Worm (Caenorhabditis elegans) whole organism, young adult: ENCODE measurements around the gene degl-1.

Source experiments
- B0261.1 ChIP-seq: sonication (generic microtip); optimal IDR thresholded peaks from 2 replicates; lab custom pipeline; 2016; ENCODE audit warnings: mild to moderate bottlenecking, missing genetic modification characterization, moderate library complexity, missing compliant biosample characterization
- C06A6.2 ChIP-seq: fragments of 200-800 bp; sonication (Bioruptor generic); conservative IDR thresholded peaks from 2 replicates; pipeline ENCODE4 v1.3.6; 2022; ENCODE audit warnings: missing genetic modification characterization, missing compliant biosample characterization
- D2030.7 ChIP-seq: fragments of 200-800 bp; sonication (Bioruptor generic); IDR thresholded peaks from 2 replicates; pipeline ENCODE4 v1.3.6; 2022; ENCODE audit warnings: missing genetic modification reagents, missing genetic modification characterization, missing compliant biosample characterization
- F37B4.10 ChIP-seq: fragments of 200-800 bp; sonication (Bioruptor generic); IDR thresholded peaks from 2 replicates; pipeline ENCODE4 v1.3.6; 2022; ENCODE audit warnings: missing genetic modification characterization, missing compliant biosample characterization
- F49E8.2 ChIP-seq: sonication (generic microtip); optimal IDR thresholded peaks from 3 replicates; lab custom pipeline; 2017; ENCODE audit warnings: missing genetic modification characterization, mild to moderate bottlenecking, missing compliant biosample characterization, antibody characterized with exemption, moderate library complexity; ENCODE audit not compliant: insufficient read depth
- F52B5.7 ChIP-seq: sonication (generic microtip); optimal IDR thresholded peaks from 2 replicates; lab custom pipeline; 2016; ENCODE audit warnings: mild to moderate bottlenecking, missing genetic modification characterization, missing compliant biosample characterization
- F55B11.4 ChIP-seq: sonication (generic microtip); optimal IDR thresholded peaks from 2 replicates; lab custom pipeline; 2016; ENCODE audit warnings: missing compliant biosample characterization, missing genetic modification characterization, borderline replicate concordance; ENCODE audit not compliant: insufficient read depth
- K12H6.12 ChIP-seq: fragments of 200-800 bp; sonication (Bioruptor generic); optimal IDR thresholded peaks from 2 replicates; lab custom pipeline; 2018; ENCODE audit warnings: mild to moderate bottlenecking, missing genetic modification characterization, missing compliant biosample characterization
- T07F8.4 ChIP-seq: sonication (generic microtip); optimal IDR thresholded peaks from 2 replicates; lab custom pipeline; 2016; ENCODE audit warnings: mild to moderate bottlenecking, missing genetic modification characterization, moderate library complexity, missing compliant biosample characterization
- Y53F4B.3 ChIP-seq: fragments of 200-800 bp; sonication (Bioruptor generic); IDR thresholded peaks from 2 replicates; pipeline ENCODE4 v1.3.6; 2022; ENCODE audit warnings: missing genetic modification reagents, missing genetic modification characterization, missing compliant biosample characterization
- Y56A3A.18 ChIP-seq: fragments of 200-800 bp; sonication (Bioruptor generic); IDR thresholded peaks from 2 replicates; pipeline ENCODE4 v1.3.6; 2022; ENCODE audit warnings: missing genetic modification reagents, missing genetic modification characterization, missing compliant biosample characterization
- Y79H2A.3 ChIP-seq: fragments of 200-800 bp; sonication (Bioruptor generic); conservative IDR thresholded peaks from 2 replicates; pipeline ENCODE4 v1.3.6; 2022; ENCODE audit warnings: missing genetic modification reagents, missing genetic modification characterization, missing compliant biosample characterization
- akir-1 ChIP-seq: fragments of 200-800 bp; sonication (Bioruptor generic); optimal IDR thresholded peaks from 2 replicates; lab custom pipeline; 2018; ENCODE audit warnings: mild to moderate bottlenecking, missing genetic modification characterization, moderate library complexity, missing compliant biosample characterization
- atf-7 ChIP-seq: sonication (generic microtip); optimal IDR thresholded peaks from 2 replicates; lab custom pipeline; 2017; ENCODE audit warnings: mild to moderate bottlenecking, missing genetic modification characterization, missing compliant biosample characterization
- attf-5 ChIP-seq: fragments of 200-800 bp; sonication (Bioruptor generic); optimal IDR thresholded peaks from 2 replicates; lab custom pipeline; 2018; ENCODE audit warnings: mild to moderate bottlenecking, missing genetic modification characterization, missing compliant biosample characterization
- attf-6 ChIP-seq: fragments of 200-800 bp; sonication (Bioruptor generic); IDR thresholded peaks from 2 replicates; pipeline ENCODE4 v1.3.6; 2022; ENCODE audit warnings: missing genetic modification reagents, missing genetic modification characterization, missing compliant biosample characterization
- cebp-1 ChIP-seq, 2 experiments: fragments of 200-800 bp in 1 of 2; sonication (Bioruptor generic) in 1 of 2; sonication (generic microtip) in 1 of 2; IDR thresholded peaks in 1 of 2; optimal IDR thresholded peaks in 1 of 2; 2 replicates each; pipeline versions ENCODE4 v1.3.6 to Lab custom; 2017 to 2022; ENCODE audit warnings: missing compliant biosample characterization in 2 of 2, missing genetic modification characterization in 2 of 2, mild to moderate bottlenecking in 1 of 2, missing genetic modification reagents in 1 of 2, moderate library complexity in 1 of 2
- ceh-100 ChIP-seq: fragments of 200-800 bp; sonication (Bioruptor generic); IDR thresholded peaks from 2 replicates; pipeline ENCODE4 v1.3.6; 2022; ENCODE audit warnings: missing genetic modification reagents, missing genetic modification characterization, missing compliant biosample characterization
- ceh-27 ChIP-seq: fragments of 200-800 bp; sonication (Bioruptor generic); optimal IDR thresholded peaks from 2 replicates; lab custom pipeline; 2018; ENCODE audit warnings: mild to moderate bottlenecking, missing genetic modification characterization, moderate library complexity, missing compliant biosample characterization
- ceh-40 ChIP-seq: fragments of 200-800 bp; sonication (Bioruptor generic); IDR thresholded peaks from 2 replicates; pipeline ENCODE4 v1.3.6; 2022; ENCODE audit warnings: missing genetic modification characterization, missing compliant biosample characterization
- die-1 ChIP-seq: sonication (generic microtip); optimal IDR thresholded peaks from 2 replicates; lab custom pipeline; 2016; ENCODE audit warnings: missing genotype, mild to moderate bottlenecking, missing genetic modification characterization, missing compliant biosample characterization
- egl-18 ChIP-seq: fragments of 200-800 bp; sonication (Bioruptor generic); IDR thresholded peaks from 2 replicates; pipeline ENCODE4 v1.3.6; 2022; ENCODE audit warnings: missing genetic modification reagents, missing genetic modification characterization, missing compliant biosample characterization
- egl-44 ChIP-seq: fragments of 200-800 bp; sonication (Bioruptor generic); IDR thresholded peaks from 2 replicates; pipeline ENCODE4 v1.3.6; 2022; ENCODE audit warnings: missing genetic modification reagents, missing genetic modification characterization, missing compliant biosample characterization
- ekl-4 ChIP-seq: fragments of 200-800 bp; sonication (Bioruptor generic); IDR thresholded peaks from 2 replicates; pipeline ENCODE4 v1.3.6; 2022; ENCODE audit warnings: missing genetic modification reagents, missing genetic modification characterization, missing compliant biosample characterization
- ets-4 ChIP-seq: fragments of 200-800 bp; sonication (Bioruptor generic); optimal IDR thresholded peaks from 2 replicates; lab custom pipeline; 2018; ENCODE audit warnings: mild to moderate bottlenecking, missing genetic modification characterization, missing compliant biosample characterization
- let-607 ChIP-seq, 2 experiments: fragments of 200-800 bp in 1 of 2; sonication (Bioruptor generic) in 1 of 2; sonication (generic microtip) in 1 of 2; optimal IDR thresholded peaks; 2 replicates each; lab custom pipeline; 2016 to 2018; ENCODE audit warnings: mild to moderate bottlenecking in 2 of 2, missing compliant biosample characterization in 2 of 2, missing genetic modification characterization in 2 of 2, moderate library complexity in 2 of 2, missing genotype in 1 of 2
- lin-26 ChIP-seq: fragments of 200-800 bp; sonication (Bioruptor generic); IDR thresholded peaks from 2 replicates; pipeline ENCODE4 v1.3.6; 2022; ENCODE audit warnings: missing genetic modification reagents, missing genetic modification characterization, missing compliant biosample characterization
- lin-35 ChIP-seq, 3 experiments: fragments of 150-350 bp in 2 of 3; sonication (generic microtip) in 1 of 3; optimal IDR thresholded peaks; 2 replicates each; lab custom pipeline; 2014 to 2018; ENCODE audit warnings: missing biosample characterization in 3 of 3, missing genetic modification characterization in 3 of 3, missing genetic modification reagents in 3 of 3
- lin-54 ChIP-seq: fragments of 200-800 bp; sonication (Bioruptor generic); optimal IDR thresholded peaks from 2 replicates; lab custom pipeline; 2018; ENCODE audit warnings: mild to moderate bottlenecking, missing genetic modification characterization, missing compliant biosample characterization
- lsl-1 ChIP-seq: fragments of 200-800 bp; sonication (Bioruptor generic); optimal IDR thresholded peaks from 2 replicates; lab custom pipeline; 2018; ENCODE audit warnings: mild to moderate bottlenecking, missing genetic modification characterization, moderate library complexity, missing compliant biosample characterization
- mel-28 ChIP-seq: sonication (generic microtip); optimal IDR thresholded peaks from 2 replicates; lab custom pipeline; 2016; ENCODE audit warnings: borderline replicate concordance, mild to moderate bottlenecking, missing genetic modification characterization, missing compliant biosample characterization
- nfyb-1 ChIP-seq: fragments of 200-800 bp; sonication (Bioruptor generic); IDR thresholded peaks from 2 replicates; pipeline ENCODE4 v1.3.6; 2022; ENCODE audit warnings: missing genetic modification reagents, missing genetic modification characterization, missing compliant biosample characterization
- nhr-90 ChIP-seq: sonication (generic microtip); optimal IDR thresholded peaks from 2 replicates; lab custom pipeline; 2016; ENCODE audit warnings: missing genotype, mild to moderate bottlenecking, missing genetic modification characterization, missing compliant biosample characterization
- rcor-1 ChIP-seq: fragments of 200-800 bp; sonication (Bioruptor generic); IDR thresholded peaks from 2 replicates; pipeline ENCODE4 v1.3.6; 2022; ENCODE audit warnings: missing genetic modification reagents, missing genetic modification characterization, missing compliant biosample characterization
- repo-1 ChIP-seq: sonication (generic microtip); optimal IDR thresholded peaks from 2 replicates; lab custom pipeline; 2017; ENCODE audit warnings: mild to moderate bottlenecking, missing genetic modification characterization, missing compliant biosample characterization
- sdz-38 ChIP-seq: sonication (generic microtip); optimal IDR thresholded peaks from 2 replicates; lab custom pipeline; 2016; ENCODE audit warnings: missing genotype, missing genetic modification characterization, missing compliant biosample characterization
- sea-2 ChIP-seq: fragments of 200-800 bp; sonication (Bioruptor generic); IDR thresholded peaks from 2 replicates; pipeline ENCODE4 v1.3.6; 2022; ENCODE audit warnings: missing genetic modification characterization, missing compliant biosample characterization
- snpc-3.4 ChIP-seq: sonication (generic microtip); optimal IDR thresholded peaks from 2 replicates; lab custom pipeline; 2017; ENCODE audit warnings: missing genetic modification characterization, mild to moderate bottlenecking, missing compliant biosample characterization, antibody characterized with exemption, moderate library complexity, missing genotype, missing genetic modification reagents
- snpc-4 ChIP-seq, 5 experiments: fragments of 150-350 bp in 1 of 5; sonication (generic microtip) in 4 of 5; optimal IDR thresholded peaks; 2 replicates each; lab custom pipeline; 2014 to 2018; ENCODE audit warnings: missing genetic modification characterization in 5 of 5, missing biosample characterization in 3 of 5, antibody characterized with exemption in 2 of 5, mild to moderate bottlenecking in 2 of 5, missing compliant biosample characterization in 2 of 5, missing genotype in 2 of 5, moderate library complexity in 2 of 5, missing genetic modification reagents in 1 of 5
- unc-62 ChIP-seq: fragments of 150-350 bp; optimal IDR thresholded peaks from 2 replicates; lab custom pipeline; 2014; ENCODE audit warnings: missing biosample characterization, missing genetic modification reagents, missing genetic modification characterization
- zfh-2 ChIP-seq: fragments of 200-800 bp; sonication (Bioruptor generic); conservative IDR thresholded peaks from 2 replicates; pipeline ENCODE4 v1.3.6; 2022; ENCODE audit warnings: missing genetic modification reagents, missing genetic modification characterization, missing compliant biosample characterization
- zim-3 ChIP-seq: sonication (generic microtip); optimal IDR thresholded peaks from 2 replicates; lab custom pipeline; 2017; ENCODE audit warnings: mild to moderate bottlenecking, missing genetic modification characterization, moderate library complexity, missing compliant biosample characterization
- ztf-25 ChIP-seq: fragments of 200-800 bp; sonication (Bioruptor generic); IDR thresholded peaks from 2 replicates; pipeline ENCODE4 v1.3.6; 2022; ENCODE audit warnings: missing genetic modification reagents, missing genetic modification characterization, missing compliant biosample characterization
- ztf-28 ChIP-seq: fragments of 200-800 bp; sonication (Bioruptor generic); IDR thresholded peaks from 2 replicates; pipeline ENCODE4 v1.3.6; 2022; ENCODE audit warnings: missing genetic modification reagents, missing genetic modification characterization, missing compliant biosample characterization
- ztf-3 ChIP-seq: fragments of 200-800 bp; sonication (Bioruptor generic); optimal IDR thresholded peaks from 2 replicates; lab custom pipeline; 2018; ENCODE audit warnings: mild to moderate bottlenecking, missing genetic modification characterization, missing compliant biosample characterization
- ztf-6 ChIP-seq: fragments of 200-800 bp; sonication (Bioruptor generic); IDR thresholded peaks from 2 replicates; pipeline ENCODE4 v1.3.6; 2022; ENCODE audit warnings: missing genetic modification reagents, missing genetic modification characterization, missing compliant biosample characterization

Gene degl-1

DNA sequence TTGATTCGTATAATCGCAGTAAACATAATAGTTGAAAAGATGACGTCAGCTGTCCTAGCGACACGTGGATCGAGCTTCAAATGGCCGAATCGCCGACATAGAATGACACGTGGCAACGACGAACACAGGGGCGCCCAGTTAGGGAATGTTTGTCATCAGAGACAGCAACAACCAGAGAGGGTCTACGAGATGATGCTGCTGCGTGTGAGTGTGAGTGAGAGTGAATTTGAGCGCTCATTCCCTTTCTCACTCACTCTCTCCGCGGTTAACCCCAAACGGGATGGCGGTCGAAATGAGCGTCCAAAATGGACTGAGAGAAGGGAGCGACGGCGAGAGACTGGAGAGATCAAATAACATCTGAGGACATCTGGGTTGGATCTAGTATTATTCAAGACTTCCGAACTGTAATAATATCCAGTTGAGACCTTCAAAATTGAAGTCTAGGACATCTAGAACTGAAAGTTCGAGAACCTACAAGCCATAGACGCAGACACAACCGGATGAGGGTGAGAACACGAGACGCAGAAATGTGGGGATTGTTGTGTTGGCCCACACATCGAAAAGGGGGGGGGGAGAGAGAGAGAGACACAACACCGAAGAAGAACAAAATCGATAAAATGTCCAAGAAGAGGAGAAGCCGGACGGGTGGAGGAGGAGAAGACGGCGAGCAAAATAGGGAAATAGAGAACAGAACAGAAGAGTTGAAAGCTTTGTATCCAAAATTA, 22.8 kb upstream of the degl-1 start (continued):
- TF ChIP-seq cebp-1 (GFP tag; IDR thresholded peaks at IDR 0.05; lab: Robert Waterston, UW) (no peak), cebp-1 (tag; optimal IDR thresholded peaks at IDR 0.05; lab: Kevin White, UChicago) (no peak), zfh-2 (GFP tag; lab: Robert Waterston, UW) (peak; percentile 51; the same call in 1 of the 2 replicates), K12H6.12 (tag; lab: Kevin White, UChicago) (peak; percentile 66), lin-26 (no peak), die-1 (tag; lab: Kevin White, UChicago) (no peak), atf-7 (peak; percentile 17), ztf-28 (GFP tag; lab: Robert Waterston, UW) (no peak), Y53F4B.3 (GFP tag; lab: Robert Waterston, UW) (no peak), sea-2 (no peak), ztf-25 (GFP tag; lab: Robert Waterston, UW) (no peak), F52B5.7 (tag; lab: Kevin White, UChicago) (no peak), snpc-4 (GFP tag; optimal IDR thresholded peaks at IDR 0.05; lab: Kevin White, UChicago) (peak; percentile 15), snpc-4 (tag; optimal IDR thresholded peaks at IDR 0.05; lab: Kevin White, UChicago) (peak in 1 of 4 experiments; percentile 3), egl-44 (GFP tag; lab: Robert Waterston, UW) (no peak), ceh-40 (no peak), C06A6.2 (GFP tag; lab: Robert Waterston, UW) (no peak), ceh-27 (GFP tag; lab: Kevin White, UChicago) (no peak), snpc-3.4 (no peak), ets-4 (GFP tag; lab: Kevin White, UChicago) (no peak), F49E8.2 (tag; lab: Kevin White, UChicago) (no peak), zim-3 (no peak), sdz-38 (no peak), ceh-100 (no peak; the same call in 1 of the 2 replicates), lsl-1 (GFP tag; lab: Kevin White, UChicago) (no peak), B0261.1 (tag; lab: Kevin White, UChicago) (no peak), lin-35 (GFP tag; optimal IDR thresholded peaks at IDR 0.05; lab: Kevin White, UChicago) (peak in 1 of 3 experiments; percentile 13), F37B4.10 (GFP tag; lab: Robert Waterston, UW) (0 out of 2 replicates have a peak, but pooled peaks have one; percentile 36), attf-5 (GFP tag; lab: Kevin White, UChicago) (peak; percentile 62), lin-54 (GFP tag; lab: Kevin White, UChicago) (no peak), rcor-1 (GFP tag; lab: Robert Waterston, UW) (no peak), ztf-3 (no peak), ztf-6 (GFP tag; lab: Robert Waterston, UW) (no peak), Y56A3A.18 (GFP tag; lab: Robert Waterston, UW) (no peak), repo-1 (tag; lab: Kevin White, UChicago) (no peak), T07F8.4 (no peak), D2030.7 (GFP tag; lab: Robert Waterston, UW) (no peak), nfyb-1 (GFP tag; lab: Robert Waterston, UW) (0 out of 2 replicates have a peak, but pooled peaks have one; percentile 30), egl-18 (GFP tag; lab: Robert Waterston, UW) (no peak), unc-62 (no peak), akir-1 (no peak), attf-6 (GFP tag; lab: Robert Waterston, UW) (no peak), ekl-4 (GFP tag; lab: Robert Waterston, UW) (no peak), Y79H2A.3 (GFP tag; lab: Robert Waterston, UW) (no peak), nhr-90 (tag; lab: Kevin White, UChicago) (peak; percentile 38), let-607 (tag; optimal IDR thresholded peaks at IDR 0.05; lab: Kevin White, UChicago) (peak; percentile 75 to 88), mel-28 (tag; lab: Kevin White, UChicago) (no peak), F55B11.4 (no peak)
